Fruit fly (Drosophila melanogaster) whole organism, pupa: ENCODE results near the gene CG32488.

Experiments used
- CG12605 ChIP-seq: fragments of 200-800 bp; sonication (Bioruptor generic); IDR thresholded peaks from 2 replicates; pipeline ENCODE4 v1.3.6; 2022; ENCODE audit warnings: missing biosample characterization, missing genetic modification characterization
- CG14655 ChIP-seq: fragments of 200-800 bp; sonication (Bioruptor generic); optimal IDR thresholded peaks from 3 replicates; lab custom pipeline; 2017; ENCODE audit warnings: mild to moderate bottlenecking, missing biosample characterization, missing genetic modification reagents, missing genetic modification characterization
- D1 ChIP-seq: fragments of 200-800 bp; sonication (Bioruptor generic); optimal IDR thresholded peaks from 2 replicates; lab custom pipeline; 2018; ENCODE audit warnings: missing biosample characterization, mild to moderate bottlenecking, missing genetic modification characterization, moderate library complexity
- EcR ChIP-seq: fragments of 200-800 bp; sonication (Bioruptor generic); optimal IDR thresholded peaks from 3 replicates; lab custom pipeline; 2019; ENCODE audit warnings: missing biosample characterization, missing genetic modification characterization, mild to moderate bottlenecking, moderate library complexity, missing genetic modification reagents
- Snoo ChIP-seq: fragments of 200-800 bp; sonication (Bioruptor generic); optimal IDR thresholded peaks from 3 replicates; lab custom pipeline; 2017; ENCODE audit warnings: missing biosample characterization, mild to moderate bottlenecking, missing genetic modification characterization, inconsistent platforms
- fd96Ca ChIP-seq: fragments of 200-800 bp; sonication (Bioruptor generic); IDR thresholded peaks from 3 replicates; pipeline ENCODE4 v1.3.6; 2022; ENCODE audit warnings: missing biosample characterization, missing genetic modification characterization
- rn ChIP-seq: fragments of 200-800 bp; sonication (Bioruptor generic); IDR thresholded peaks from 2 replicates; pipeline ENCODE4 v1.3.6; 2022; ENCODE audit warnings: missing biosample characterization, missing genetic modification characterization

DNA sequence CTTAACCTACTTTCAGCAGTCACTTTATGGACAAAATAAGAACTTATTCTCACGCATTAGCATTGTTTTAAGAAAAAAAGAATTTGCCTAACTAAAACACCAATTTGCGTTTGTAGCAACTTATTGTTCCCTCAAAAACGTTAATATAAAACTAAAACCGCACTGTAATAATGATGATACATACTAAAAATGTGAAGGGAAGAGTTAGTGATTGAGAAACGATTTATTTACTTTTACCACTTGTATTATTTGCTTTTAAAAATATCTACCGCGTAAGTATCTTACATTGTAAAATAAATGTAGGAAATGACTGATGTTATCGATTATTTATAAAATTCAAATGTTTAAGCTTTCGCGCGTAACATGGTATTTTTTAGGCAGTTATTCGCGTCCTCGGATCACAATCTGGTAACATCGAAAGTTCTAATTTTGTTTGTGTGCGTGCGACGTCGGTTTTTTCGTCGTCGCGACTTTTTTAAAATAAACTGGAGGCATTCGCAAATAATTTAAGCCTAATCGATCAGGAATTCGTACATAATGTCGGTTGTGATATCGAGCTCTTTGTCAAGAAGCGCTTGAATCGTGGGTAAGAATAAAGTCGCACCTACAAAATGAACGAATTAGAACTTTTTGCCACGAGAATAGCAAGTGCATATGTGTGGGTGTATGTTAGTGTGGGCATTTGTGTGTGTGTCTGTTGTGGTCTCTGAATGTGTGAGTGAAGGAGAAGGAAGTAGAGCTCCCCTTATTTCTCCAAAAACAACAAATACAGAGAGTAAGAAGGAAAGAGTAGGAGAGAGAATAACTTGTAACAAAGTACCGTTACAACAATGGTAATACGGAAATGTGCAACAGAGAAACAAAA is 19.1 kb upstream of the CG32488 start, which contains the start of gene CG2162:
- TF ChIP-seq EcR (GFP tag; lab: Kevin White, UChicago) (no peak), D1 (tag; lab: Kevin White, UChicago) (no peak), CG12605 (GFP tag; lab: Robert Waterston, UW) (no peak), fd96Ca (no peak), rn (GFP tag; lab: Robert Waterston, UW) (no peak), CG14655 (GFP tag; lab: Kevin White, UChicago) (no peak), Snoo (tag; lab: Kevin White, UChicago) (no peak)
